Worm (Caenorhabditis elegans): Measurements from ENCODE around the gene Y94H6A.10.

The Y94H6A.10 gene

DNA sequence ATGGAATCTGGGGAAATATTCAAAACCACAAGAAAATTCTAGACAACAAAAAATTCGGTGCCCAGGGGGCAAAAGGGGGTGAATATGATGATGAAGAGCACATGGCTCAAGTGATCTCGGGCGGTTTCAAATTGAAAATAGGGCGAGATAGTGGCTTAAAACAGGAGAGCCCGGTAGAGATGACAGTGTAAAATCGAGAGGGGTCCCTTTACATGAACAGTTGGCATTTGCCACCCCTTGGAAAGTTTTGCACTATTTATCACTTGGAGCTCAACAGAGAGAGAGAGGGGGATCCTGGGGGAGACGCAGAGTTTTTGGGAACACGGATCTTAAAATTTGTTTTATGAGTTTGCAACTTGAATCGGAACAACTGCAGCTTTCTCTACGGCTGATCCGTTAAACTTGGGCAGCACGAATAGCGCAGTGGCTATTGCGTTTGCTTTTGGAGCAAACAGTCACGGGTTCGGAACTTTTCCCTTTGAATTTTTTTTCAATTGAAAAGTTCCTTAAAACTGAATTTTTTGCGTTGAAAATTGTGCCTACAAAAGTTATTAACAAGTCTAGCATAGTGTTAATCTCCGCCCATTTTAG is 45.0 kb downstream of the Y94H6A.10 start:
- no peak for TF ChIP-seq unc-62 (GFP tag; optimal IDR thresholded peaks at IDR 0.05)

DNA sequence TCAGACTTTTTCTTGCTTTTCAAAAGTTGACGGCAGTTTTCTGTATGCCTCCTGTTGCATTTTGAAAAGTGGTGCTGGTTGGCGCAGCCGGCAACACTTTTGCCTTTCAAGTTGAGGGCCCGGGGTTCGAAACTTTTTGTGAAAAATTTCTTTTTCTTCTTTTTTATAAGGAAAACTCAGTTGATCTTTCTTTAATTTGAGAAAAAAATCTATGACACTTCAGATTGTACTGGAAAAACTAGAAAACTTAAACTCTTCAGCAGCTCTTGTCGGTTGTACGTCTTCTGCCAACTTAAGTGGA is 45.6 kb downstream of the Y94H6A.10 start:
- no peak for TF ChIP-seq unc-62 (GFP tag; optimal IDR thresholded peaks at IDR 0.05)

DNA sequence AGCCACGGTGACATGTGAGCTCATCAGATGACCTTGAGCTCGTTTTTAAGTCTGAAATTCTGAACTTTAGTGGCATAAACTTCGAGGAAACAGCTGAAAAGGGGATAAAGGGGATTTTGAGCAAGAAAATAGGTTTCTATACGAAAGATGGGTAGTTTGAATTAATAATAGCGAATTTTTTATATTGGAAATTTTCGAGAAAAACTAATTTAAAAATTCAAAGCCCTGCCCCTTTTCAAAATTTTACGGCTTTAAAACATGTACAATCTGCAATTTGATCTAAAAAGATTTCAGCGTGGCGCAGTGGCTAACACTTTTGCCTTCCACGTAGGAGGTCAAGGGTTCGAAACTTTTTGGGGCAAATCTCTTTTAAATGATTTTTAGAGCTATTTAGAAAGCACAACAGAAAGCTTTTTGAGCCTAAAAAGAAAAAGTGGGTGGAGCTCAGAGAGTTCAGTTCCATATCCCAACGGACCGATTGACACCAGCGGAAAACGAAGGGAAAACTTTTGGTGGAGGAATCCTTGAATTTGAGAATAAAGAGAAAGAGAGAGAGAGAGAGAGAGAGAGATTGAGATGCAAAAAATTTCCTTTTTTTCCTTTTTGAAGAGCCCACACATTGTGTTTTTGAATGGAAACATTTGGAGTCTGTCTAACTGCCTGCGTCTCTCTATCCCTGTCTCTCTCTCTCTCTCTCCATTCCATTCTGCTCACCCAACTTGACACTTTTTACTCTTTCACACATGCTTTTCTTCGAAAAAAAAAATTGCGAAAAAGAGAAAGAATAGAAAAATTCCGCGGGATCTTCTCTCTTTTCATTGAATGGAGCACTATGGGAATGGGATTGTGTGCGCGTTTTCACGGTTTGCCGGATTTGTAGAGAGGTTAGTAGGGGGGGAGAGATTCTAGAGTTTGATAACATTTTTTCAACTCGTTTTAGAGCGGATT is 46.2 kb downstream of the Y94H6A.10 start, which contains the start of gene Y69A2AR.31:
Gene Y69A2AR.31 (minus strand): TSS at position 51 of the 948 bp plus-strand sequence.
- TF ChIP-seq unc-62 (GFP tag; optimal IDR thresholded peaks at IDR 0.05), result no peak

Measured in whole organism, dauer.